Worm (Caenorhabditis elegans): ENCODE data around the gene snai-1.

DNA sequence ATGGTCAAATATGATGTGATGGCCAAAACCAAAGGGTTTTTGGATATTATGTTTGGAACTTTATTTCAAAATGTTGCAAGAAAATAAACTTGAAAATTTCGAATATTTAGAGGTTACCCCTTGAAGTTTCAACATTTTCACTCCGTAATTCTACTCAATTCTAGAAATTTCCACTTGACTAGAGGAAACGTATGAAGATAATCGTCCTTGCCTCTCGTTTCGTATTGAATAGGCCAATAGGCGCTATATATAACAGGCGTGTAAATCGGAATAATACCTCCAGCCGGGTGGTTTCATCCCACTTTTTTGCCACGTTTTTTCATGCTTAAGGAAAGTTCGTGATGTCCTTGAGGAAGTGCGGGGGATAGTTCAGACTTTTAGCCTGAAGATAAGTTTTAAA, 29.8 kb upstream of the snai-1 start:
- TF ChIP-seq flt-1 (GFP tag; IDR thresholded peaks at IDR 0.05): no peak
- no peak for TF ChIP-seq tab-1 (GFP tag; IDR thresholded peaks at IDR 0.05)
- TF ChIP-seq ztf-23 (GFP tag; IDR thresholded peaks at IDR 0.05): no peak
- no peak for TF ChIP-seq cog-1 (tag; optimal IDR thresholded peaks at IDR 0.05)
- no peak for TF ChIP-seq T22C8.4 (GFP tag; IDR thresholded peaks at IDR 0.05)
- no peak for TF ChIP-seq ztf-29 (GFP tag; IDR thresholded peaks at IDR 0.05)
- no peak for TF ChIP-seq med-1 (GFP tag; optimal IDR thresholded peaks at IDR 0.05; ENCODE audit: insufficient read depth)

All from whole organism, midembryonic.